Fruit fly (Drosophila melanogaster): ENCODE results near the gene Pus7.

Pus7 gene

DNA sequence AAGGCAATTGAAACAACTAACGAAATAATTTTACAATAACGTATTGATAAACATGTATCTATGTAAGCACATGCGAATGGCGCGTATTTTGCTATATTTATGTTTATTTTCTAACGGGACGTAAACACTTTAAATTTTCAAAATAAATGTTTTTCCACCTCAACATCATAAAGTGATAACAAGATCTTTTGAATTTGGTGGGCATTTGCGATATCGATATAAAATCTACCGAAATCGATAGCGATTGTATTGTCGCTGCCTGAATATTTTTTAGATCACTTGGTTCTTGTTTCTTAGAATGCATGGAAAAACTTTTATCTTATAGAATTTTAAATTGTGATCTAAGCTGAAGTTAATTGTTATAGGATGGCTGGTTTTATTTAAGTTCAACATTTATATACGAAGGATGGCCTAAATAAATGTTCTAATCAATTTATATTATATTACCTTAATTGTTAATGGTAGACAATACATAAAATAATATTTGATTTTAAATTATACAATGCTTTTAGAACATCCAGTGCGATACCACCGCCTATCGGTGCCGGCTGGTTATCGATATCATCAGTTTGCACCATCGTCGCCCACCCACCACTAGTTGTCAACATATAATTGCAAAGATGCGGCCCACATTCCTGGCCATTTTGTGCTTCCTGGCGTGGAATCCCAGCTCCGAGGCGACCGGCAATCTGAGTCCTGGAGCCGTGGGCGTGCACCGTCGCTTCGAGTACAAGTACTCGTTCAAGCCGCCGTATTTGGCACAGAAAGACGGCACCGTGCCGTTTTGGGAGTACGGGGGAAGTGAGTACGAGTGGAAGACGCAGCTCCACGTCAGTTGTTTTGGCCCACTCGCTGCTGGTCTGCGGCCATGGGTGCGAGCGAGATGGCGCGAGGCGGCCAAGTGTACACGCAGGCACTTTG lies 24.8 kb downstream of the Pus7 start, which contains the start of gene ergic53 (continued):
- no peak for TF ChIP-seq Hsf (GFP tag; optimal IDR thresholded peaks at IDR 0.05)
- peak; percentile 9 for TF ChIP-seq CG4424 (GFP tag; optimal IDR thresholded peaks at IDR 0.05)
- no peak for TF ChIP-seq peb (GFP tag; IDR thresholded peaks at IDR 0.05)
- TF ChIP-seq NK7.1 (GFP tag; optimal IDR thresholded peaks at IDR 0.05), result no peak
- TF ChIP-seq abd-A (tag; optimal IDR thresholded peaks at IDR 0.05), result no peak
- TF ChIP-seq kah (GFP tag; optimal IDR thresholded peaks at IDR 0.05), result no peak
- TF ChIP-seq ara (GFP tag; IDR thresholded peaks at IDR 0.05), result no peak
- TF ChIP-seq phol (tag; optimal IDR thresholded peaks at IDR 0.05), result peak; percentile 51
- no peak for TF ChIP-seq Tbp (GFP tag; optimal IDR thresholded peaks at IDR 0.05)
- no peak for TF ChIP-seq CG3065 (GFP tag; optimal IDR thresholded peaks at IDR 0.05)
- peak; percentile 91 for TF ChIP-seq crol (GFP tag; IDR thresholded peaks at IDR 0.05)
- TF ChIP-seq Sox100B (GFP tag; optimal IDR thresholded peaks at IDR 0.05), result no peak
- TF ChIP-seq br (optimal IDR thresholded peaks at IDR 0.05), result no peak
- no peak for TF ChIP-seq CG7372 (GFP tag; IDR thresholded peaks at IDR 0.05)
- no peak for TF ChIP-seq CG33557 (GFP tag; optimal IDR thresholded peaks at IDR 0.05)
- TF ChIP-seq CG7786 (GFP tag; optimal IDR thresholded peaks at IDR 0.05), result no peak
- no peak for TF ChIP-seq dmrt99B (tag; optimal IDR thresholded peaks at IDR 0.05)
- TF ChIP-seq Dfd (GFP tag; optimal IDR thresholded peaks at IDR 0.05), result no peak
- peak; percentile 33 for TF ChIP-seq exex (tag; optimal IDR thresholded peaks at IDR 0.05)
- TF ChIP-seq slou (GFP tag; optimal IDR thresholded peaks at IDR 0.05), result no peak
- no peak for TF ChIP-seq shn (GFP tag; optimal IDR thresholded peaks at IDR 0.05)
- no peak for TF ChIP-seq psq (GFP tag; optimal IDR thresholded peaks at IDR 0.05)
- no peak for TF ChIP-seq CG12104 (GFP tag; optimal IDR thresholded peaks at IDR 0.05)
- TF ChIP-seq C15 (GFP tag; IDR thresholded peaks at IDR 0.05), result no peak
- TF ChIP-seq CG10543 (GFP tag; optimal IDR thresholded peaks at IDR 0.05), result no peak
- TF ChIP-seq Xbp1 (GFP tag; optimal IDR thresholded peaks at IDR 0.05), result peak; percentile 89
- TF ChIP-seq CG16863 (GFP tag; optimal IDR thresholded peaks at IDR 0.05), result no peak
- TF ChIP-seq CG6854 (GFP tag; optimal IDR thresholded peaks at IDR 0.05), result no peak
- TF ChIP-seq CG17328 (GFP tag; IDR thresholded peaks at IDR 0.05), result no peak
- no peak for TF ChIP-seq CG15073 (GFP tag; optimal IDR thresholded peaks at IDR 0.05)
- no peak for TF ChIP-seq CG5245 (GFP tag; optimal IDR thresholded peaks at IDR 0.05)
- TF ChIP-seq Ssrp (tag; optimal IDR thresholded peaks at IDR 0.05), result no peak
- no peak for TF ChIP-seq pnt (GFP tag; optimal IDR thresholded peaks at IDR 0.05)
- peak; percentile 96 for TF ChIP-seq MESR4 (GFP tag; optimal IDR thresholded peaks at IDR 0.05)
- no peak for TF ChIP-seq Ravus (GFP tag; IDR thresholded peaks at IDR 0.05)
- TF ChIP-seq CG15479 (GFP tag; optimal IDR thresholded peaks at IDR 0.05), result peak; percentile 11
- TF ChIP-seq CG8281 (tag; optimal IDR thresholded peaks at IDR 0.05), result no peak
- no peak for TF ChIP-seq crc (GFP tag; optimal IDR thresholded peaks at IDR 0.05)
- no peak for TF ChIP-seq CG12071 (GFP tag; optimal IDR thresholded peaks at IDR 0.05)
- TF ChIP-seq Nf-YA (GFP tag; IDR thresholded peaks at IDR 0.05), result no peak
- no peak for TF ChIP-seq CG14667 (GFP tag; IDR thresholded peaks at IDR 0.05)
- no peak for TF ChIP-seq Gug (GFP tag; IDR thresholded peaks at IDR 0.05)
- TF ChIP-seq CG17186 (GFP tag; optimal IDR thresholded peaks at IDR 0.05), result peak; percentile 11
- no peak for TF ChIP-seq tup (GFP tag; optimal IDR thresholded peaks at IDR 0.05)
- TF ChIP-seq Dp (GFP tag; optimal IDR thresholded peaks at IDR 0.05), result peak; percentile 89
- TF ChIP-seq inv (GFP tag; IDR thresholded peaks at IDR 0.05; ENCODE audit: partially characterized antibody), result peak; percentile 56
- TF ChIP-seq pita (GFP tag; optimal IDR thresholded peaks at IDR 0.05), result no peak
- TF ChIP-seq CG1792 (GFP tag; optimal IDR thresholded peaks at IDR 0.05), result no peak
- no peak for TF ChIP-seq ken (GFP tag; IDR thresholded peaks at IDR 0.05)
- peak; percentile 37 for TF ChIP-seq Sin3A (optimal IDR thresholded peaks at IDR 0.05)
- TF ChIP-seq oc (tag; optimal IDR thresholded peaks at IDR 0.05), result no peak

Data from whole organism, embryonic.